Worm (Caenorhabditis elegans) whole organism, L3 larva: ENCODE results near the gene srw-123.

Source experiments
- ZK546.5 ChIP-seq: sonication (generic microtip); optimal IDR thresholded peaks from 2 replicates; lab custom pipeline; 2017; ENCODE audit warnings: missing biosample characterization, missing genetic modification characterization
- elt-3 ChIP-seq, 3 experiments: fragments of 150-350 bp in 1 of 3; sonication (generic microtip) in 2 of 3; optimal IDR thresholded peaks; 2 replicates in 2 of 3; 4 replicates in 1 of 3; lab custom pipeline; 2014 to 2017; ENCODE audit warnings: missing biosample characterization in 3 of 3, missing genetic modification characterization in 3 of 3
- nhr-77 ChIP-seq: fragments of 150-350 bp; optimal IDR thresholded peaks from 2 replicates; lab custom pipeline; 2014; ENCODE audit warnings: missing biosample characterization, missing genetic modification characterization

DNA sequence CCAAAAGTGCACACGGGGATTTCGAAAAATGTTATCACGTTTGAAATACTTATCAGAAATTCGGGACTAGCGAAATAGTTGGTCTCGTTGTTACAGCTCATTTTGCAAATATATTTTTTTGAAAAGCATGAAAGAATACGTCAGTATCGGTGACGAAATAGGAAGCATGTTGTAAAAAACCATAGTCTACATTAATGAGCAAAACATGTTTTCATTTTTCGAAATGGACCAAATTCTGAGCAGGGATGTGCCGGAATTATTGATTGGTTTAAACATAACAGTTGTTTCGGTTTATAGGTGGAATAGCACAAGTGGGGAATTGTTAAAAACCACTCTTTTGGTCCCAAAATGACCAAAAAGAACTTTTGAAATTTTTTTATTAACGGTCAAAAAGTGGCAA lies 41.1 kb downstream of the srw-123 start, which contains the start of gene srh-247:
- TF ChIP-seq nhr-77 (tag; lab: Kevin White, UChicago) = no peak
- TF ChIP-seq ZK546.5 (tag; lab: Kevin White, UChicago) = no peak
- no peak for TF ChIP-seq elt-3 (tag; optimal IDR thresholded peaks at IDR 0.05; lab: Kevin White, UChicago)
